Fruit fly (Drosophila melanogaster): Measurements from ENCODE around the gene CG5026.

CG5026 gene

DNA sequence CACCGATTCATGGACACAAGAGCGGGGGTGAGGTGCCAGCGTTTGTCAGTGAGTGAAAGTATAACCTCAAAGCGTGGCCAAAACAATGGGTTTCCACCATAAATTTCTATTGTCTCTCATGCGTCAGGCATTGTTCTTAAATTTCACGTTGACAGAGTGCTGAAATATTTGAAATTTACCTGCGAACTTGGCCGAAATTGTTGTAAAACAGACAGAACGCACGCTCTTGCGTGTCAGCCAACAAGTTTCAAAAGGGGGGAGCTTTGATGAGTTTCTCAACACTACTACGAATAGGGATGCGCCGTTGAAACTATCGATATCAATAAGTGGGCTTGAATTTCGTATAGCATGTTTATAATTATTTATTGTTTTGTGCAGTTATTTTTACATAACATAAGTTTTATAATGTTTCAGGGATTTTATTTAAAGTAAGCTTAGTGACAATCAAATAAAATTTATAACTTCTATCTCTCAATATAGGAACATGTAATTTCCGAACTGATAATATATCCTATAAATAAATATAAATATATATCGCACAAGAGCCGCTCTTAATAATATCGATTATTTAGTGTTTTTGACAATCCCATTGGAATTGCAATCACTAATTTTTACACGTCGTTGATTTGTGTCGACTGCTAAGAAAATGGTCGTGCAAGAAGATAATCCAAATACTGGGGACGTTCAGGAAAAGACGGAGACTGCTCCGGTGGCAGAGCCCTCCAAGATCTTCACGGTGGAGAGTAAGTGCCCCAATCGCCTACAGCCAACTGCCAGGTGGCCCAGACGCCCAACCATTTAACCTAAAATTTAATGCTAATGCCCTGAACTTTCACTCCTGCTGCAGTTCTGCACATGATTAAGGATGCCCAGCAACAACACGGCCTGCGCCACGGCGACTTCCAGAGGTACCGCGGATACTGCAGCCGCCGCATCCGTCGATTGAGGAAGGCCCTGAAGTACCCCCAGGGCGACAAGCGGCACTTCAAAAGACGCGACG lies 6.5 kb downstream of the CG5026 start, which contains the start of the genes pix and Srp68 (continued):
- TF ChIP-seq Fer3 (tag; optimal IDR thresholded peaks at IDR 0.05) (peak; percentile 47), Aef1 (GFP tag; IDR thresholded peaks at IDR 0.05) (no peak; the same call in 2 of the 3 replicates), prd (optimal IDR thresholded peaks at IDR 0.05) (no peak), prd (GFP tag; IDR thresholded peaks at IDR 0.05) (peak; percentile 49), ash1 (GFP tag; optimal IDR thresholded peaks at IDR 0.05) (no peak), CG3407 (GFP tag; optimal IDR thresholded peaks at IDR 0.05) (peak; percentile 31), Tbp (GFP tag; optimal IDR thresholded peaks at IDR 0.05) (no peak), schlank (tag; optimal IDR thresholded peaks at IDR 0.05) (no peak), nerfin-1 (tag; optimal IDR thresholded peaks at IDR 0.05) (peak; percentile 63), CG32532 (GFP tag; IDR thresholded peaks at IDR 0.05) (0 out of 2 replicates have a peak, but pooled peaks have one; percentile 29), p53 (GFP tag; optimal IDR thresholded peaks at IDR 0.05) (peak; percentile 66), CG14441 (GFP tag; IDR thresholded peaks at IDR 0.05) (no peak), CG14860 (GFP tag; IDR thresholded peaks at IDR 0.05; ENCODE audit: partially characterized antibody) (peak; percentile 80), CG8281 (tag; optimal IDR thresholded peaks at IDR 0.05) (no peak), CG7372 (GFP tag; IDR thresholded peaks at IDR 0.05) (peak; percentile 54; the same call in 1 of the 2 replicates), D (optimal IDR thresholded peaks at IDR 0.05) (no peak), D (GFP tag; optimal IDR thresholded peaks at IDR 0.05) (peak; percentile 24), CG12659 (GFP tag; optimal IDR thresholded peaks at IDR 0.05) (peak; percentile 82), Opbp (GFP tag; IDR thresholded peaks at IDR 0.05; ENCODE audit: partially characterized antibody) (peak; percentile 66; the same call in 2 of the 3 replicates), Eip74EF (GFP tag; optimal IDR thresholded peaks at IDR 0.05) (no peak), fd96Cb (tag; optimal IDR thresholded peaks at IDR 0.05) (peak; percentile 47), jing (GFP tag; optimal IDR thresholded peaks at IDR 0.05) (no peak), CG8924 (tag; optimal IDR thresholded peaks at IDR 0.05) (peak; percentile 75), Ets97D (GFP tag; optimal IDR thresholded peaks at IDR 0.05) (peak; percentile 41), Hsf (GFP tag; optimal IDR thresholded peaks at IDR 0.05) (peak; percentile 61), ERR (GFP tag; optimal IDR thresholded peaks at IDR 0.05) (no peak), cg (GFP tag; optimal IDR thresholded peaks at IDR 0.05) (no peak), Ssrp (tag; optimal IDR thresholded peaks at IDR 0.05) (peak; percentile 34), Spps (tag; optimal IDR thresholded peaks at IDR 0.05) (peak; percentile 13), CG16813 (GFP tag; IDR thresholded peaks at IDR 0.05; ENCODE audit: partially characterized antibody) (peak; percentile 88), hb (GFP tag; IDR thresholded peaks at IDR 0.05; ENCODE audit: partially characterized antibody) (peak; percentile 65), Doc3 (GFP tag; IDR thresholded peaks at IDR 0.05; ENCODE audit: partially characterized antibody) (peak; percentile 83), Sin3A (optimal IDR thresholded peaks at IDR 0.05) (peak; percentile 42), CG4854 (GFP tag; optimal IDR thresholded peaks at IDR 0.05) (peak; percentile 32), phol (tag; optimal IDR thresholded peaks at IDR 0.05) (peak; percentile 80), CG15514 (GFP tag; optimal IDR thresholded peaks at IDR 0.05) (peak; percentile 32), ewg (GFP tag; optimal IDR thresholded peaks at IDR 0.05) (peak; percentile 63), CG9797 (GFP tag; optimal IDR thresholded peaks at IDR 0.05) (peak; percentile 30), gcm (GFP tag; optimal IDR thresholded peaks at IDR 0.05) (peak; percentile 47), CG16779 (GFP tag; IDR thresholded peaks at IDR 0.05) (no peak), CG13775 (GFP tag; optimal IDR thresholded peaks at IDR 0.05) (peak; percentile 70), bcd (GFP tag; optimal IDR thresholded peaks at IDR 0.05) (peak; percentile 51), CG16815 (GFP tag; optimal IDR thresholded peaks at IDR 0.05) (peak; percentile 47), CG12299 (tag; optimal IDR thresholded peaks at IDR 0.05) (no peak), CG3281 (GFP tag; optimal IDR thresholded peaks at IDR 0.05) (peak; percentile 46), disco-r (GFP tag; optimal IDR thresholded peaks at IDR 0.05) (peak; percentile 7), GATAe (GFP tag; conservative IDR thresholded peaks at IDR 0.05) (no peak)
